Worm (Caenorhabditis elegans): ENCODE results near the gene srg-17.

The srg-17 gene

DNA sequence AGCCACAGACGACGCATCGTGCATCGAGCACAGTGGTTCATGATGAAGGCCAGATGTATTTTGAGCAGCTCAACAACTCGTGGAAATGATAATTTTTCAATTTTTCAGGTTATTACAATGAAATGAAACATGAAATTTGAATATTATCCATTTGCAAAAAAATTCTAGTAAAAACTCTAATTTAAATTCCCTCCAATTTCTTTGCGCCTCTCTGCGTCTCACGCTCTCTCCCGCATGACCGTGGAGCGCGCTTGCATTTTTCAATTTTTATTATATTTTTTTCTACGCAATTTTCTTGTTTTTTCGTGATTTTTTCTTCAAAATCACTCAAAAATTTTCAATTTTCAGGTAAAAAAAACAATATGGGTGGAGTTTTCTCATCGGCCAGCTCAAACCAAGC is 14.1 kb upstream of the srg-17 start, which contains the start of gene tag-281:
Gene tag-281 (plus strand): TSS at position 340 of the 400 bp plus-strand sequence.
- TF ChIP-seq snpc-4 (tag; optimal IDR thresholded peaks at IDR 0.05), result peak; percentile 85
- TF ChIP-seq ztf-1 (GFP tag; conservative IDR thresholded peaks at IDR 0.05), result no peak
- peak in 1 of 2 experiments; percentile 14 for TF ChIP-seq mdl-1 (tag; optimal IDR thresholded peaks at IDR 0.05)
- peak; percentile 68 for TF ChIP-seq mab-5 (tag; optimal IDR thresholded peaks at IDR 0.05)
- TF ChIP-seq elt-1 (tag; optimal IDR thresholded peaks at IDR 0.05), result no peak
- no peak for TF ChIP-seq unc-39 (tag; optimal IDR thresholded peaks at IDR 0.05)
- TF ChIP-seq nhr-77 (tag; optimal IDR thresholded peaks at IDR 0.05), result no peak
- TF ChIP-seq lin-11 (tag; optimal IDR thresholded peaks at IDR 0.05), result peak; percentile 66
- no peak for TF ChIP-seq fos-1 (tag; optimal IDR thresholded peaks at IDR 0.05)
- TF ChIP-seq Y55F3AM.14 (GFP tag; optimal IDR thresholded peaks at IDR 0.05), result no peak
- peak; percentile 36 for TF ChIP-seq ztf-4 (tag; optimal IDR thresholded peaks at IDR 0.05)
- TF ChIP-seq gmeb-1 (tag; optimal IDR thresholded peaks at IDR 0.05), result peak; percentile 99
- TF ChIP-seq ama-1 (optimal IDR thresholded peaks at IDR 0.05), result no peak
- TF ChIP-seq ceh-16 (tag; optimal IDR thresholded peaks at IDR 0.05), result no peak
- no peak for TF ChIP-seq nhr-12 (tag; optimal IDR thresholded peaks at IDR 0.05)
- TF ChIP-seq sma-9 (GFP tag; optimal IDR thresholded peaks at IDR 0.05), result peak; percentile 86
- no peak for TF ChIP-seq sma-9 (tag; optimal IDR thresholded peaks at IDR 0.05)
- TF ChIP-seq ztf-11 (tag; optimal IDR thresholded peaks at IDR 0.05), result no peak
- peak; percentile 49 for TF ChIP-seq nhr-237 (tag; optimal IDR thresholded peaks at IDR 0.05)
- no peak for TF ChIP-seq unc-62 (GFP tag; optimal IDR thresholded peaks at IDR 0.05)
- peak; percentile 40 for TF ChIP-seq nhr-129 (tag; optimal IDR thresholded peaks at IDR 0.05)
- peak; percentile 49 for TF ChIP-seq R02D3.7 (tag; optimal IDR thresholded peaks at IDR 0.05)
- TF ChIP-seq nhr-10 (tag; optimal IDR thresholded peaks at IDR 0.05), result peak; percentile 41
- peak; percentile 7 for TF ChIP-seq zag-1 (tag; optimal IDR thresholded peaks at IDR 0.05)
- no peak for TF ChIP-seq ceh-82 (tag; optimal IDR thresholded peaks at IDR 0.05)
- TF ChIP-seq lin-13 (GFP tag; optimal IDR thresholded peaks at IDR 0.05), result peak; percentile 85
- no peak for TF ChIP-seq peb-1 (tag; optimal IDR thresholded peaks at IDR 0.05)
- no peak for TF ChIP-seq elt-3 (tag; optimal IDR thresholded peaks at IDR 0.05)
- no peak for TF ChIP-seq lin-39 (tag; optimal IDR thresholded peaks at IDR 0.05)
- TF ChIP-seq C34F6.9 (tag; optimal IDR thresholded peaks at IDR 0.05), result peak; percentile 85
- peak; percentile 58 for TF ChIP-seq sem-4 (tag; optimal IDR thresholded peaks at IDR 0.05)
- TF ChIP-seq lsy-2 (tag; optimal IDR thresholded peaks at IDR 0.05), result peak; percentile 86 to 92
- TF ChIP-seq nhr-21 (tag; optimal IDR thresholded peaks at IDR 0.05), result peak; percentile 72
- peak; percentile 93 for TF ChIP-seq unc-55 (GFP tag; optimal IDR thresholded peaks at IDR 0.05)
- TF ChIP-seq ZK546.5 (tag; optimal IDR thresholded peaks at IDR 0.05), result peak; percentile 47
- no peak for TF ChIP-seq alr-1 (tag; optimal IDR thresholded peaks at IDR 0.05)
- no peak for TF ChIP-seq aly-2 (tag; optimal IDR thresholded peaks at IDR 0.05)
- peak; percentile 82 for TF ChIP-seq crh-2 (tag; optimal IDR thresholded peaks at IDR 0.05)
- TF ChIP-seq mbf-1 (tag; optimal IDR thresholded peaks at IDR 0.05), result no peak
- TF ChIP-seq skn-1 (tag; optimal IDR thresholded peaks at IDR 0.05), result no peak
- peak; percentile 71 for TF ChIP-seq egl-27 (tag; optimal IDR thresholded peaks at IDR 0.05)
- TF ChIP-seq nhr-25 (tag; optimal IDR thresholded peaks at IDR 0.05), result peak; percentile 81
- peak; percentile 82 for TF ChIP-seq sma-3 (GFP tag; optimal IDR thresholded peaks at IDR 0.05)
- TF ChIP-seq F13H6.1 (tag; optimal IDR thresholded peaks at IDR 0.05), result peak; percentile 74
- peak; percentile 13 for TF ChIP-seq nhr-6 (tag; optimal IDR thresholded peaks at IDR 0.05)
- no peak for TF ChIP-seq nhr-23 (tag; optimal IDR thresholded peaks at IDR 0.05)

All from whole organism, L2 larva.